Fruit fly (Drosophila melanogaster): Measurements from ENCODE around the gene Hn.

DNA sequence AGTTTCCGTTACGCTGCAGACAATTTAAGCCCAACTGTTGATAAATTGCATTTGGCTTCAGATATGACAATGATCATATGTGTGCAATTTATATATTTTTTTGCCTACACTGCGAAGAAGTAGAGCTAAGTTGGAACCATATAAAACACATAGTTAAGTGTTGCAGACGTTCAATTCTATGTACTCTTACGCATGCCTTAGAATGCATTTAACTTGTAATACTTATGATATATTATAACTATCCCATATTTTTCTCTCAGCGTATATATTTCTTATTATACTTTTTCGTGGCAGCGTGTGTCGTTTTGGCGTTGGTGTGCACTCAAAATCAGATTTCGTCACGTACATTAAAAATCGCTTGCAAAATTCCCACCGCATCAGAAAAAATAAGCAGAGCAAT is 23.1 kb downstream of the Hn start:
- TF ChIP-seq CG34367 (tag; optimal IDR thresholded peaks at IDR 0.05) (no peak), Snoo (tag; optimal IDR thresholded peaks at IDR 0.05) (peak; percentile 59), D1 (tag; optimal IDR thresholded peaks at IDR 0.05) (no peak), CG12605 (GFP tag; IDR thresholded peaks at IDR 0.05) (peak; percentile 69), CG17806 (tag; optimal IDR thresholded peaks at IDR 0.05) (peak; percentile 43), CG10348 (GFP tag; IDR thresholded peaks at IDR 0.05) (peak; percentile 36; the same call in 1 of the 2 replicates), CG8159 (tag; optimal IDR thresholded peaks at IDR 0.05) (no peak), gl (tag; optimal IDR thresholded peaks at IDR 0.05) (no peak), rn (GFP tag; IDR thresholded peaks at IDR 0.05) (peak; percentile 32; the same call in 1 of the 2 replicates), CG32121 (GFP tag; IDR thresholded peaks at IDR 0.05) (peak; percentile 86), CG4496 (GFP tag; IDR thresholded peaks at IDR 0.05) (peak; percentile 85), Pif1A (GFP tag; optimal IDR thresholded peaks at IDR 0.05) (peak; percentile 55), fd96Ca (GFP tag; IDR thresholded peaks at IDR 0.05) (no peak; the same call in 2 of the 3 replicates), CG8301 (tag; optimal IDR thresholded peaks at IDR 0.05) (peak; percentile 44)
